Worm (Caenorhabditis elegans): ENCODE results near the gene ZK185.5.

Gene ZK185.5

ce11 chrIV:4538672-4539071 is 7.0 kb downstream of the ZK185.5 start:
- TF ChIP-seq snpc-4 (tag; optimal IDR thresholded peaks at IDR 0.05) (peak; percentile 86), sma-9 (GFP tag; optimal IDR thresholded peaks at IDR 0.05) (no peak), sma-9 (tag; optimal IDR thresholded peaks at IDR 0.05) (no peak)

ce11 chrIV:4536247-4536646 is 9.5 kb downstream of the ZK185.5 start, which contains the start of gene ZK185.2:
Gene ZK185.2, plus strand, starts transcription at chrIV:4536547.
- TF ChIP-seq lin-11 (tag; optimal IDR thresholded peaks at IDR 0.05) (no peak), ceh-16 (tag; optimal IDR thresholded peaks at IDR 0.05) (no peak), nhr-12 (tag; optimal IDR thresholded peaks at IDR 0.05) (no peak), nhr-6 (tag; optimal IDR thresholded peaks at IDR 0.05) (no peak), unc-62 (GFP tag; optimal IDR thresholded peaks at IDR 0.05) (no peak), F13H6.1 (tag; optimal IDR thresholded peaks at IDR 0.05) (no peak), blmp-1 (tag; optimal IDR thresholded peaks at IDR 0.05; ENCODE audit: insufficient read depth) (no peak), ztf-4 (tag; optimal IDR thresholded peaks at IDR 0.05) (no peak), nhr-21 (tag; optimal IDR thresholded peaks at IDR 0.05) (no peak), sem-4 (tag; optimal IDR thresholded peaks at IDR 0.05) (no peak), nhr-237 (tag; optimal IDR thresholded peaks at IDR 0.05) (no peak), ZK546.5 (tag; optimal IDR thresholded peaks at IDR 0.05) (no peak), lin-13 (GFP tag; optimal IDR thresholded peaks at IDR 0.05) (no peak), mab-5 (tag; optimal IDR thresholded peaks at IDR 0.05) (no peak), aly-2 (tag; optimal IDR thresholded peaks at IDR 0.05) (no peak), mdl-1 (tag; optimal IDR thresholded peaks at IDR 0.05) (no peak), lin-39 (tag; optimal IDR thresholded peaks at IDR 0.05) (no peak), alr-1 (tag; optimal IDR thresholded peaks at IDR 0.05) (no peak), ama-1 (optimal IDR thresholded peaks at IDR 0.05) (no peak)

- TF ChIP-seq aly-2 (tag; optimal IDR thresholded peaks at IDR 0.05): no peak
- no peak for TF ChIP-seq nhr-237 (tag; optimal IDR thresholded peaks at IDR 0.05)
These were observed 12.7 kb downstream of the ZK185.5 start, which contains the start of gene ZK185.4 for ce11 chrIV:4533025-4533424. Gene ZK185.4, minus strand, starts transcription at chrIV:4533125.

- TF ChIP-seq mdl-1 (tag; optimal IDR thresholded peaks at IDR 0.05) (no peak), sem-4 (tag; optimal IDR thresholded peaks at IDR 0.05) (no peak), sma-9 (GFP tag; optimal IDR thresholded peaks at IDR 0.05) (peak; percentile 35), sma-9 (tag; optimal IDR thresholded peaks at IDR 0.05) (no peak), mab-5 (tag; optimal IDR thresholded peaks at IDR 0.05) (no peak), fos-1 (tag; optimal IDR thresholded peaks at IDR 0.05) (peak; percentile 77), snpc-4 (tag; optimal IDR thresholded peaks at IDR 0.05) (no peak), nhr-237 (tag; optimal IDR thresholded peaks at IDR 0.05) (no peak)
These were observed 15.5 kb downstream of the ZK185.5 start, which contains the start of gene ZK185.3 for ce11 chrIV:4530170-4530569. Gene ZK185.3, minus strand, starts transcription at chrIV:4530432.

- TF ChIP-seq nhr-12 (tag; optimal IDR thresholded peaks at IDR 0.05): no peak
- TF ChIP-seq lin-11 (tag; optimal IDR thresholded peaks at IDR 0.05): no peak
- no peak for TF ChIP-seq elt-3 (tag; optimal IDR thresholded peaks at IDR 0.05)
These were observed 19.0 kb downstream of the ZK185.5 start for ce11 chrIV:4526724-4527123.

- TF ChIP-seq ama-1 (optimal IDR thresholded peaks at IDR 0.05) (no peak), lsy-2 (tag; optimal IDR thresholded peaks at IDR 0.05) (no peak), nhr-77 (tag; optimal IDR thresholded peaks at IDR 0.05) (no peak), zag-1 (tag; optimal IDR thresholded peaks at IDR 0.05) (no peak), lin-13 (GFP tag; optimal IDR thresholded peaks at IDR 0.05) (no peak), nhr-237 (tag; optimal IDR thresholded peaks at IDR 0.05) (no peak), sma-3 (GFP tag; optimal IDR thresholded peaks at IDR 0.05) (no peak), lin-39 (tag; optimal IDR thresholded peaks at IDR 0.05) (no peak), crh-2 (tag; optimal IDR thresholded peaks at IDR 0.05) (no peak), sem-4 (tag; optimal IDR thresholded peaks at IDR 0.05) (no peak), nhr-25 (tag; optimal IDR thresholded peaks at IDR 0.05) (no peak), peb-1 (tag; optimal IDR thresholded peaks at IDR 0.05) (no peak), fos-1 (tag; optimal IDR thresholded peaks at IDR 0.05) (no peak), F13H6.1 (tag; optimal IDR thresholded peaks at IDR 0.05) (no peak), elt-3 (tag; optimal IDR thresholded peaks at IDR 0.05) (no peak), elt-1 (tag; optimal IDR thresholded peaks at IDR 0.05) (no peak), Y55F3AM.14 (GFP tag; optimal IDR thresholded peaks at IDR 0.05) (no peak), ceh-82 (tag; optimal IDR thresholded peaks at IDR 0.05) (no peak), aly-2 (tag; optimal IDR thresholded peaks at IDR 0.05) (no peak)
These were observed 19.7 kb downstream of the ZK185.5 start for ce11 chrIV:4526028-4526427.
